Worm (Caenorhabditis elegans) whole organism, L1 larva: ENCODE measurements around the gene C29F9.2.
A peak's percentile ranks its signal among the peaks of the same experiment; 100 is the strongest.

Source experiments
- C04F5.9 ChIP-seq: sonication (generic microtip); optimal IDR thresholded peaks from 2 replicates; lab custom pipeline; 2016; ENCODE audit warnings: missing genetic modification characterization, missing compliant biosample characterization
- C16A3.4 ChIP-seq: fragments of 150-350 bp; optimal IDR thresholded peaks from 2 replicates; lab custom pipeline; 2014; ENCODE audit warnings: missing biosample characterization, missing genetic modification characterization
- C34B4.2 ChIP-seq: sonication (generic microtip); optimal IDR thresholded peaks from 2 replicates; lab custom pipeline; 2017; ENCODE audit warnings: mild to moderate bottlenecking, missing genetic modification characterization, missing compliant biosample characterization
- F16B12.6 ChIP-seq: fragments of 150-350 bp; optimal IDR thresholded peaks from 2 replicates; lab custom pipeline; 2014; ENCODE audit warnings: missing biosample characterization, missing genetic modification characterization
- aha-1 ChIP-seq: fragments of 150-350 bp; optimal IDR thresholded peaks from 2 replicates; lab custom pipeline; 2014; ENCODE audit warnings: missing biosample characterization, missing genetic modification characterization
- alr-1 ChIP-seq: fragments of 200-800 bp; sonication (Bioruptor generic); optimal IDR thresholded peaks from 2 replicates; lab custom pipeline; 2018; ENCODE audit warnings: borderline replicate concordance, mild to moderate bottlenecking, missing genetic modification characterization, missing compliant biosample characterization
- ceh-8 ChIP-seq: fragments of 200-800 bp; sonication (Bioruptor generic); optimal IDR thresholded peaks from 2 replicates; lab custom pipeline; 2018; ENCODE audit warnings: mild to moderate bottlenecking, missing genetic modification characterization, moderate library complexity, missing compliant biosample characterization
- ceh-82 ChIP-seq, 3 experiments: fragments of 150-350 bp in 1 of 3; sonication (generic microtip) in 2 of 3; optimal IDR thresholded peaks; 2 replicates each; lab custom pipeline; 2014 to 2017; ENCODE audit warnings: missing biosample characterization in 3 of 3, missing genetic modification characterization in 3 of 3
- ceh-88 ChIP-seq: fragments of 200-800 bp; sonication (Bioruptor generic); IDR thresholded peaks from 2 replicates; pipeline ENCODE4 v1.3.6; 2022; ENCODE audit warnings: missing genetic modification characterization, missing compliant biosample characterization
- dpl-1 ChIP-seq, 3 experiments: fragments of 150-350 bp in 2 of 3; sonication (generic microtip) in 1 of 3; optimal IDR thresholded peaks; 2 replicates each; lab custom pipeline; 2014 to 2017; ENCODE audit warnings: missing biosample characterization in 3 of 3, missing genetic modification characterization in 3 of 3, missing genetic modification reagents in 3 of 3
- dsc-1 ChIP-seq: sonication (generic microtip); optimal IDR thresholded peaks from 2 replicates; lab custom pipeline; 2016; ENCODE audit warnings: mild to moderate bottlenecking, missing genetic modification characterization, missing compliant biosample characterization
- efl-3 ChIP-seq: fragments of 200-800 bp; sonication (Bioruptor generic); optimal IDR thresholded peaks from 2 replicates; lab custom pipeline; 2018; ENCODE audit warnings: mild to moderate bottlenecking, missing genetic modification characterization, missing compliant biosample characterization
- egl-13 ChIP-seq: sonication (generic microtip); optimal IDR thresholded peaks from 2 replicates; lab custom pipeline; 2016; ENCODE audit warnings: missing genotype, missing genetic modification reagents, missing genetic modification characterization, missing compliant biosample characterization
- elt-2 ChIP-seq: sonication (generic microtip); optimal IDR thresholded peaks from 2 replicates; lab custom pipeline; 2016; ENCODE audit warnings: missing genetic modification characterization, mild to moderate bottlenecking, inconsistent platforms, missing compliant biosample characterization, missing genetic modification reagents
- fkh-10 ChIP-seq: sonication (generic microtip); optimal IDR thresholded peaks from 2 replicates; lab custom pipeline; 2017; ENCODE audit warnings: missing biosample characterization, missing genetic modification reagents, missing genetic modification characterization
- fkh-4 ChIP-seq: sonication (generic microtip); optimal IDR thresholded peaks from 2 replicates; lab custom pipeline; 2016; ENCODE audit warnings: missing compliant biosample characterization, missing genetic modification characterization, borderline replicate concordance
- fkh-8 ChIP-seq: sonication (generic microtip); optimal IDR thresholded peaks from 2 replicates; lab custom pipeline; 2016; ENCODE audit warnings: mild to moderate bottlenecking, missing genetic modification characterization, missing compliant biosample characterization
- grh-1 ChIP-seq: fragments of 200-800 bp; sonication (Bioruptor generic); IDR thresholded peaks from 2 replicates; pipeline ENCODE4 v1.3.6; 2022; ENCODE audit warnings: missing genetic modification reagents, missing genetic modification characterization, missing compliant biosample characterization
- hpl-2 ChIP-seq: fragments of 150-350 bp; optimal IDR thresholded peaks from 2 replicates; lab custom pipeline; 2014; ENCODE audit warnings: missing biosample characterization, missing genetic modification reagents, missing genetic modification characterization
- jun-1 ChIP-seq: fragments of 150-350 bp; optimal IDR thresholded peaks from 2 replicates; lab custom pipeline; 2014; ENCODE audit warnings: missing biosample characterization, missing genetic modification reagents, missing genetic modification characterization
- lin-13 ChIP-seq: fragments of 150-350 bp; optimal IDR thresholded peaks from 2 replicates; lab custom pipeline; 2014; ENCODE audit warnings: missing biosample characterization, missing genetic modification reagents, missing genetic modification characterization
- lin-14 ChIP-seq: fragments of 200-800 bp; sonication (Bioruptor generic); optimal IDR thresholded peaks from 2 replicates; lab custom pipeline; 2018; ENCODE audit warnings: mild to moderate bottlenecking, missing genetic modification characterization, moderate library complexity, missing compliant biosample characterization
- lin-15B ChIP-seq: fragments of 150-350 bp; sonication (generic microtip); optimal IDR thresholded peaks from 3 replicates; lab custom pipeline; 2014; ENCODE audit warnings: missing biosample characterization, missing genetic modification characterization
- lin-35 ChIP-seq, 2 experiments: fragments of 150-350 bp; optimal IDR thresholded peaks; 2 replicates each; lab custom pipeline; 2014; ENCODE audit warnings: missing biosample characterization in 2 of 2, missing genetic modification characterization in 2 of 2, missing genetic modification reagents in 2 of 2
- lir-3 ChIP-seq: sonication (generic microtip); optimal IDR thresholded peaks from 2 replicates; lab custom pipeline; 2016; ENCODE audit warnings: mild to moderate bottlenecking, missing genetic modification characterization, moderate library complexity, missing compliant biosample characterization; ENCODE audit not compliant: poor library complexity
- lsy-2 ChIP-seq, 2 experiments: fragments of 150-350 bp; optimal IDR thresholded peaks; 2 replicates each; lab custom pipeline; 2014; ENCODE audit warnings: missing biosample characterization in 2 of 2, missing genetic modification characterization in 2 of 2
- mab-9 ChIP-seq: fragments of 200-800 bp; sonication (Bioruptor generic); IDR thresholded peaks from 2 replicates; pipeline ENCODE4 v1.3.6; 2022; ENCODE audit warnings: missing genetic modification reagents, missing genetic modification characterization, missing compliant biosample characterization
- mdl-1 ChIP-seq, 2 experiments: fragments of 150-350 bp; optimal IDR thresholded peaks; 2 replicates each; lab custom pipeline; 2014 to 2017; ENCODE audit warnings: missing biosample characterization in 2 of 2, missing genetic modification characterization in 2 of 2, inconsistent platforms in 1 of 2
- mef-2 ChIP-seq: fragments of 150-350 bp; optimal IDR thresholded peaks from 2 replicates; lab custom pipeline; 2014; ENCODE audit warnings: missing biosample characterization, missing genetic modification characterization
- mep-1 ChIP-seq: fragments of 150-350 bp; optimal IDR thresholded peaks from 2 replicates; lab custom pipeline; 2014; ENCODE audit warnings: missing biosample characterization, missing genetic modification characterization
- nhr-11 ChIP-seq: fragments of 150-350 bp; optimal IDR thresholded peaks from 2 replicates; lab custom pipeline; 2014; ENCODE audit warnings: missing biosample characterization, missing genetic modification characterization
- nhr-12 ChIP-seq: sonication (generic microtip); optimal IDR thresholded peaks from 2 replicates; lab custom pipeline; 2017; ENCODE audit warnings: missing biosample characterization, missing genetic modification characterization
- nhr-20 ChIP-seq: sonication (generic microtip); optimal IDR thresholded peaks from 2 replicates; lab custom pipeline; 2016; ENCODE audit warnings: mild to moderate bottlenecking, missing genetic modification characterization, missing compliant biosample characterization
- nhr-237 ChIP-seq: fragments of 150-350 bp; optimal IDR thresholded peaks from 2 replicates; lab custom pipeline; 2014; ENCODE audit warnings: missing biosample characterization, missing genetic modification characterization
- nhr-47 ChIP-seq: sonication (generic microtip); optimal IDR thresholded peaks from 2 replicates; lab custom pipeline; 2016; ENCODE audit warnings: mild to moderate bottlenecking, missing genetic modification characterization, moderate library complexity, missing compliant biosample characterization
- nhr-77 ChIP-seq: fragments of 150-350 bp; optimal IDR thresholded peaks from 2 replicates; lab custom pipeline; 2014; ENCODE audit warnings: missing biosample characterization, missing genetic modification characterization
- nhr-84 ChIP-seq: sonication (generic microtip); optimal IDR thresholded peaks from 2 replicates; lab custom pipeline; 2017; ENCODE audit warnings: missing biosample characterization, missing genetic modification characterization
- nhr-85 ChIP-seq: sonication (generic microtip); peaks from one replicate; lab custom pipeline; 2016; ENCODE audit warnings: missing genetic modification characterization, inconsistent platforms, missing compliant biosample characterization
- pag-3 ChIP-seq: sonication (generic microtip); optimal IDR thresholded peaks from 2 replicates; lab custom pipeline; 2017; ENCODE audit warnings: missing genetic modification characterization, mild to moderate bottlenecking, missing compliant biosample characterization, antibody characterized with exemption, borderline replicate concordance; ENCODE audit not compliant: insufficient read depth
- pax-3 ChIP-seq: fragments of 200-800 bp; sonication (Bioruptor generic); optimal IDR thresholded peaks from 2 replicates; lab custom pipeline; 2018; ENCODE audit warnings: mild to moderate bottlenecking, missing genetic modification characterization, moderate library complexity, missing compliant biosample characterization
- rnt-1 ChIP-seq: sonication (generic microtip); optimal IDR thresholded peaks from 2 replicates; lab custom pipeline; 2016; ENCODE audit warnings: mild to moderate bottlenecking, missing genetic modification characterization, moderate library complexity, missing compliant biosample characterization
- skn-1 ChIP-seq: fragments of 150-350 bp; optimal IDR thresholded peaks from 2 replicates; lab custom pipeline; 2014; ENCODE audit warnings: missing biosample characterization, missing genetic modification characterization
- sox-4 ChIP-seq: sonication (generic microtip); optimal IDR thresholded peaks from 2 replicates; lab custom pipeline; 2016; ENCODE audit warnings: missing genetic modification characterization, missing compliant biosample characterization
- sptf-1 ChIP-seq: fragments of 150-350 bp; optimal IDR thresholded peaks from 2 replicates; lab custom pipeline; 2014; ENCODE audit warnings: missing biosample characterization, missing genetic modification characterization
- sup-37 ChIP-seq: fragments of 200-800 bp; sonication (Bioruptor generic); optimal IDR thresholded peaks from 2 replicates; lab custom pipeline; 2018; ENCODE audit warnings: mild to moderate bottlenecking, missing genetic modification characterization, missing compliant biosample characterization
- tbx-2 ChIP-seq: sonication (generic microtip); optimal IDR thresholded peaks from 2 replicates; lab custom pipeline; 2016; ENCODE audit warnings: missing genetic modification characterization, missing compliant biosample characterization
- tlp-1 ChIP-seq: fragments of 150-350 bp; optimal IDR thresholded peaks from 2 replicates; lab custom pipeline; 2014; ENCODE audit warnings: missing biosample characterization, missing genetic modification characterization
- unc-30 ChIP-seq: sonication (generic microtip); optimal IDR thresholded peaks from 2 replicates; lab custom pipeline; 2017; ENCODE audit warnings: missing biosample characterization, missing genetic modification characterization
- unc-86 ChIP-seq: sonication (generic microtip); optimal IDR thresholded peaks from 2 replicates; lab custom pipeline; 2016; ENCODE audit warnings: missing genetic modification characterization, missing compliant biosample characterization
- unc-98 ChIP-seq: fragments of 200-800 bp; sonication (Bioruptor generic); IDR thresholded peaks from 2 replicates; pipeline ENCODE4 v1.3.6; 2022; ENCODE audit warnings: missing genetic modification characterization, missing compliant biosample characterization
- vab-15 ChIP-seq: sonication (generic microtip); optimal IDR thresholded peaks from 2 replicates; lab custom pipeline; 2017; ENCODE audit warnings: missing genotype, mild to moderate bottlenecking, missing genetic modification characterization, missing compliant biosample characterization
- zag-1 ChIP-seq: fragments of 150-350 bp; optimal IDR thresholded peaks from 2 replicates; lab custom pipeline; 2014; ENCODE audit warnings: missing biosample characterization, missing genetic modification characterization
- ztf-11 ChIP-seq, 2 experiments: sonication (generic microtip); optimal IDR thresholded peaks; 2 replicates each; lab custom pipeline; 2016 to 2017; ENCODE audit warnings: missing genetic modification characterization in 2 of 2, missing biosample characterization in 1 of 2, missing compliant biosample characterization in 1 of 2

C29F9.2 gene

ce11 chrIII:87183-87582 is 43.6 kb upstream of the C29F9.2 start, which contains the start of the genes F54C4.4 and mrpl-40 (continued):
- no peak for TF ChIP-seq mab-9 (GFP tag; lab: Robert Waterston, UW)
- peak; percentile 45 to 67 (median 65) for TF ChIP-seq dpl-1 (GFP tag; optimal IDR thresholded peaks at IDR 0.05; lab: Kevin White, UChicago)
- no peak for TF ChIP-seq sox-4 (tag; lab: Kevin White, UChicago)
- TF ChIP-seq mef-2 = no peak
- peak; percentile 72 for TF ChIP-seq unc-86
- TF ChIP-seq C04F5.9 = no peak
- TF ChIP-seq alr-1 (tag; lab: Kevin White, UChicago) = no peak
- TF ChIP-seq fkh-8 (tag; lab: Kevin White, UChicago) = peak; percentile 62
- no peak for TF ChIP-seq sup-37
- no peak for TF ChIP-seq nhr-12 (tag; lab: Kevin White, UChicago)
- TF ChIP-seq pag-3 (tag; lab: Kevin White, UChicago) = no peak
- no peak for TF ChIP-seq nhr-84 (tag; lab: Kevin White, UChicago)
- TF ChIP-seq elt-2 (tag; lab: Kevin White, UChicago) = no peak
- TF ChIP-seq nhr-77 (tag; lab: Kevin White, UChicago) = peak; percentile 18
- peak; percentile 74 for TF ChIP-seq C16A3.4 (tag; lab: Kevin White, UChicago)
- peak; percentile 29 for TF ChIP-seq skn-1 (tag; lab: Kevin White, UChicago)
- TF ChIP-seq fkh-4 (tag; lab: Kevin White, UChicago) = no peak
- no peak for TF ChIP-seq unc-98 (GFP tag; lab: Robert Waterston, UW)
- no peak for TF ChIP-seq zag-1 (tag; lab: Kevin White, UChicago)
- no peak for TF ChIP-seq vab-15 (tag; lab: Kevin White, UChicago)
- peak; percentile 1 for TF ChIP-seq fkh-10 (GFP tag; lab: Kevin White, UChicago)
- TF ChIP-seq sptf-1 = no peak
- peak; percentile 61 for TF ChIP-seq lin-13
- TF ChIP-seq pax-3 (tag; lab: Kevin White, UChicago) = peak; percentile 40
- peak; percentile 73 for TF ChIP-seq lin-14 (GFP tag; lab: Kevin White, UChicago)
- TF ChIP-seq lir-3 (tag; lab: Kevin White, UChicago) = no peak
- TF ChIP-seq ceh-82 (tag; optimal IDR thresholded peaks at IDR 0.05; lab: Kevin White, UChicago) = peak; percentile 56 to 87 (median 59)
- TF ChIP-seq nhr-85 = peak; percentile 81
- TF ChIP-seq ceh-88 (GFP tag; lab: Robert Waterston, UW) = no peak
- TF ChIP-seq aha-1 = no peak
- TF ChIP-seq ceh-8 (GFP tag; lab: Kevin White, UChicago) = no peak
- no peak for TF ChIP-seq unc-30 (tag; lab: Kevin White, UChicago)
- peak; percentile 46 for TF ChIP-seq lin-15B (tag; lab: Kevin White, UChicago)
- TF ChIP-seq egl-13 (tag; lab: Kevin White, UChicago) = peak; percentile 23
- peak; percentile 67 to 81 for TF ChIP-seq lin-35 (GFP tag; optimal IDR thresholded peaks at IDR 0.05; lab: Kevin White, UChicago)
- TF ChIP-seq dsc-1 (tag; lab: Kevin White, UChicago) = peak; percentile 58
- TF ChIP-seq mep-1 (tag; lab: Kevin White, UChicago) = peak; percentile 61
- TF ChIP-seq tlp-1 (tag; lab: Kevin White, UChicago) = no peak
- TF ChIP-seq nhr-47 (tag; lab: Kevin White, UChicago) = peak; percentile 84
- TF ChIP-seq F16B12.6 = peak; percentile 36
- peak in 1 of 2 experiments; percentile 34 for TF ChIP-seq mdl-1 (tag; optimal IDR thresholded peaks at IDR 0.05; lab: Kevin White, UChicago)
- TF ChIP-seq rnt-1 (tag; lab: Kevin White, UChicago) = peak; percentile 60
- peak; percentile 81 to 83 for TF ChIP-seq lsy-2 (tag; optimal IDR thresholded peaks at IDR 0.05; lab: Kevin White, UChicago)
- peak; percentile 53 for TF ChIP-seq nhr-20
- TF ChIP-seq nhr-237 (tag; lab: Kevin White, UChicago) = peak; percentile 11
- TF ChIP-seq grh-1 (GFP tag; lab: Robert Waterston, UW) = no peak
- TF ChIP-seq ztf-11 (tag; optimal IDR thresholded peaks at IDR 0.05; lab: Kevin White, UChicago) = peak in 1 of 2 experiments; percentile 57
- no peak for TF ChIP-seq efl-3 (GFP tag; lab: Kevin White, UChicago)
- TF ChIP-seq jun-1 (tag; lab: Kevin White, UChicago) = peak; percentile 66
- peak; percentile 69 for TF ChIP-seq tbx-2
- TF ChIP-seq C34B4.2 (tag; lab: Kevin White, UChicago) = no peak
- TF ChIP-seq nhr-11 (tag; lab: Kevin White, UChicago) = no peak
- peak; percentile 11 for TF ChIP-seq hpl-2 (GFP tag; lab: Kevin White, UChicago)
